Fruit fly (Drosophila melanogaster): Measurements from ENCODE around the gene CG14434.
A peak's percentile ranks its signal among the peaks of the same experiment; 100 is the strongest.

Gene CG14434

dm6 chrX:6852574-6852973, 14.4 kb downstream of the CG14434 start (continued):
- peak; percentile 82 for TF ChIP-seq slou (GFP tag; optimal IDR thresholded peaks at IDR 0.05)
- TF ChIP-seq CG10959 (GFP tag; IDR thresholded peaks at IDR 0.05) = peak; percentile 38; the same call in 1 of the 2 replicates
- peak; percentile 76 for TF ChIP-seq CG4617 (GFP tag; optimal IDR thresholded peaks at IDR 0.05; ENCODE audit: borderline replicate concordance)
- TF ChIP-seq Dref (GFP tag; IDR thresholded peaks at IDR 0.05) = peak; percentile 70
- TF ChIP-seq CG11696 (GFP tag; IDR thresholded peaks at IDR 0.05) = peak; percentile 51; the same call in 1 of the 2 replicates
- TF ChIP-seq Gug (GFP tag; IDR thresholded peaks at IDR 0.05) = peak; percentile 79
- peak; percentile 90 for TF ChIP-seq bcd (GFP tag; optimal IDR thresholded peaks at IDR 0.05)
- TF ChIP-seq CG14965 (GFP tag; optimal IDR thresholded peaks at IDR 0.05; ENCODE audit: borderline replicate concordance) = peak; percentile 71
- TF ChIP-seq nerfin-2 (GFP tag; IDR thresholded peaks at IDR 0.05; ENCODE audit: partially characterized antibody) = no peak
- peak; percentile 86 for TF ChIP-seq Atf3 (GFP tag; optimal IDR thresholded peaks at IDR 0.05)
- peak; percentile 88 for TF ChIP-seq CG1792 (GFP tag; optimal IDR thresholded peaks at IDR 0.05)
- peak; percentile 79 for TF ChIP-seq CG16815 (GFP tag; optimal IDR thresholded peaks at IDR 0.05)
- TF ChIP-seq chif (GFP tag; optimal IDR thresholded peaks at IDR 0.05) = peak; percentile 85 to 90
- TF ChIP-seq Side (GFP tag; optimal IDR thresholded peaks at IDR 0.05) = peak; percentile 93
- no peak for TF ChIP-seq chinmo (GFP tag; IDR thresholded peaks at IDR 0.05; ENCODE audit: partially characterized antibody)
- peak; percentile 86 for TF ChIP-seq CG9437 (GFP tag; optimal IDR thresholded peaks at IDR 0.05)
- no peak for TF ChIP-seq CG15479 (GFP tag; optimal IDR thresholded peaks at IDR 0.05)
- TF ChIP-seq TFAM (GFP tag; optimal IDR thresholded peaks at IDR 0.05) = peak; percentile 39
- peak; percentile 94 for TF ChIP-seq B-H2 (GFP tag; optimal IDR thresholded peaks at IDR 0.05)
- TF ChIP-seq ems (GFP tag; optimal IDR thresholded peaks at IDR 0.05) = peak; percentile 92
- TF ChIP-seq CrebB (tag; optimal IDR thresholded peaks at IDR 0.05) = peak; percentile 86
- peak; percentile 91 for TF ChIP-seq CG10147 (GFP tag; optimal IDR thresholded peaks at IDR 0.05)
- peak; percentile 86 for TF ChIP-seq Fer2 (tag; optimal IDR thresholded peaks at IDR 0.05)
- peak; percentile 72 for TF ChIP-seq wdn (GFP tag; IDR thresholded peaks at IDR 0.05)
- TF ChIP-seq Oaz (GFP tag; IDR thresholded peaks at IDR 0.05) = peak; percentile 79
- TF ChIP-seq Drgx (GFP tag; IDR thresholded peaks at IDR 0.05) = peak; percentile 87
- peak; percentile 68 for TF ChIP-seq da (GFP tag; optimal IDR thresholded peaks at IDR 0.05)
- peak; percentile 84 for TF ChIP-seq Myb (GFP tag; optimal IDR thresholded peaks at IDR 0.05)
- no peak for TF ChIP-seq Doc2 (GFP tag; IDR thresholded peaks at IDR 0.05)
- peak; percentile 88 for TF ChIP-seq ranshi (GFP tag; IDR thresholded peaks at IDR 0.05)
- 0 out of 2 replicates have a peak, but pooled peaks have one; percentile 28 for TF ChIP-seq Taf1 (GFP tag; IDR thresholded peaks at IDR 0.05)
- peak; percentile 54 for TF ChIP-seq Scr (GFP tag; IDR thresholded peaks at IDR 0.05; ENCODE audit: partially characterized antibody)
- peak; percentile 96 for TF ChIP-seq E2f2 (GFP tag; IDR thresholded peaks at IDR 0.05)
- peak; percentile 53; the same call in 1 of the 2 replicates for TF ChIP-seq CG10321 (GFP tag; IDR thresholded peaks at IDR 0.05)
- peak; percentile 89 for TF ChIP-seq en (GFP tag; optimal IDR thresholded peaks at IDR 0.05)
- peak; percentile 91 for TF ChIP-seq Dek (tag; optimal IDR thresholded peaks at IDR 0.05)
- peak; percentile 88 for TF ChIP-seq CG1233 (GFP tag; optimal IDR thresholded peaks at IDR 0.05)
- peak; percentile 41; the same call in 1 of the 2 replicates for TF ChIP-seq Bgb (GFP tag; IDR thresholded peaks at IDR 0.05; ENCODE audit: partially characterized antibody)
- TF ChIP-seq CG4854 (GFP tag; optimal IDR thresholded peaks at IDR 0.05) = peak; percentile 90
- peak; percentile 84 for TF ChIP-seq zen (tag; optimal IDR thresholded peaks at IDR 0.05)
- peak; percentile 90 for TF ChIP-seq CG18262 (tag; optimal IDR thresholded peaks at IDR 0.05)
- TF ChIP-seq gsb-n (tag; optimal IDR thresholded peaks at IDR 0.05) = peak; percentile 71
- peak; percentile 85 for TF ChIP-seq CG7372 (GFP tag; IDR thresholded peaks at IDR 0.05)
- peak; percentile 84 for TF ChIP-seq CG11456 (GFP tag; IDR thresholded peaks at IDR 0.05)
- TF ChIP-seq peb (GFP tag; IDR thresholded peaks at IDR 0.05) = peak; percentile 71
- peak; percentile 66 for TF ChIP-seq dimm (GFP tag; IDR thresholded peaks at IDR 0.05)
- TF ChIP-seq salm (tag; optimal IDR thresholded peaks at IDR 0.05) = peak; percentile 79
- TF ChIP-seq kah (GFP tag; optimal IDR thresholded peaks at IDR 0.05) = peak; percentile 72
- peak; percentile 73 for TF ChIP-seq CG8281 (tag; optimal IDR thresholded peaks at IDR 0.05)
- peak; percentile 72 for TF ChIP-seq gsb (GFP tag; IDR thresholded peaks at IDR 0.05)
- peak; percentile 88 for TF ChIP-seq tio (GFP tag; optimal IDR thresholded peaks at IDR 0.05)
